Worm (Caenorhabditis elegans): Measurements from ENCODE around the gene B0034.4.

Gene B0034.4

DNA sequence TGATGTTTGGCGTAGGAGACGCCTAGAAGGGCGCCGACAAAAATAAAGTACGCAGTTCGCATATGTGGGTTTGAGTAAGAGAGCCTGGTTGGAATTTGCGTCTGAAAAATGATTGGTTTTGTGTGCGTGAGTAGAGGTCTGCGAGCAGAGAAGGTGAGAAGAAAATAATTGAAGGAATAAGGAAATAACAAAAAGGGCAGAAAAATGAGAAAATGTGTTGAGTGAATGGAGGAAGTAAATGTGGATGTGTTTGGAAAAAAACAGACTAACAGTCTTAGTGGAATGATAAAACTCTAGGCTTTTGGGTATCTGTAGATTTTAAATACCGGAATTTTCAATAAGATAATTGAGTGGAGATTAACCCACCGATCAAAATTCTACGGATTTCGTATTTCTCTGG lies 12.7 kb downstream of the B0034.4 start, which contains the start of gene casy-1:
Gene casy-1 (minus strand): TSS at position 101 of the 400 bp plus-strand sequence.
- TF ChIP-seq flt-1 (GFP tag; IDR thresholded peaks at IDR 0.05) = no peak
- no peak for TF ChIP-seq cog-1 (tag; optimal IDR thresholded peaks at IDR 0.05)

DNA sequence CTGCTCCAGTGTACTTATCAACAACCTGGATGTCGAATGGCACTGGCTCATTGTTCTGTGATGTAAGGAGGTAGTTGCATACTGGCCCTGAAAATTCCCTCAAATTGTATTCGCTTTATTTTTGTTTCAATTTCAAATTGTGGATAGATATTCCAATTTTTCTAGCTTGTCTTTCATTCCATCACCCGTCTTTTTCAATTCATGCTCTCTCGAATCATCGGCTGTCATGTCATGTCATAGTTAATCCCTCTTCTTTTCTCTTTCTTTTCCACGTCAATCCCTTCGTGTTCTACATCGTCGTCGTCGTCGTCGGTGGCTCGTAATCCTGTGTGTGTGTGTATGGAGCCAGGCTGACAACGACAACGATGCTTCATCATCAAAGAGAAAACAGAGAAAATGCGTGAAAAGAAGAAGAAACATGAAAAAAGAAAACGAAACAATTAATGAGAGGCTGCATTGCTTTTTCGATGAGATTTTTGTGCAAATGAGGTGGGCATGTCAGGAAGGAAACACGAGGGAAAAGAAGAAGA lies 13.6 kb downstream of the B0034.4 start:
- no peak for TF ChIP-seq tab-1 (GFP tag; IDR thresholded peaks at IDR 0.05)
- TF ChIP-seq cog-1 (tag; optimal IDR thresholded peaks at IDR 0.05) = no peak
- no peak for TF ChIP-seq klf-2 (GFP tag; conservative IDR thresholded peaks at IDR 0.05)
- no peak for TF ChIP-seq T22C8.4 (GFP tag; IDR thresholded peaks at IDR 0.05)
- no peak for TF ChIP-seq ztf-29 (GFP tag; IDR thresholded peaks at IDR 0.05)
- TF ChIP-seq flt-1 (GFP tag; IDR thresholded peaks at IDR 0.05) = no peak
- no peak for TF ChIP-seq med-1 (GFP tag; optimal IDR thresholded peaks at IDR 0.05; ENCODE audit: insufficient read depth)
- no peak for TF ChIP-seq ztf-23 (GFP tag; IDR thresholded peaks at IDR 0.05)
- TF ChIP-seq ref-1 (GFP tag; conservative IDR thresholded peaks at IDR 0.05) = no peak

DNA sequence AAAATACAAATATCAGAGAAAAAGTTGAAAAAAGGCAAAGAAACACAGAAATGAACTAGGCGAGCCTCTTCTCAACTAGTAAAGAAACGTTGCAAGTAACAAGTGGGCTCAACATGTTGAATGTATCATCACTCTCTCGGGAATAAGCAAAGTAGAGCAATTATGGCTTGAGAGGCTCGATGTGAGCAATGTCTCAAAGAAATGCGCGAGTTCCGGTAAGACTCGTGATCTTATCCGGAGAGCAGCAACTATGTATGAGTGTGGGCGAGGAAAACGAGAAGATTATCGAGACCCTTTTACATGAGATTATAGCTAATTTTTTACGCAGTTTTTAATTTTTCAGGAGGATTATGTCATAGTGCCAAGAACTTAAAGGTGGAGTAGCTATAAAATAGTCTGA lies 17.1 kb downstream of the B0034.4 start:
- no peak for TF ChIP-seq cog-1 (tag; optimal IDR thresholded peaks at IDR 0.05)
- no peak for TF ChIP-seq ztf-29 (GFP tag; IDR thresholded peaks at IDR 0.05)

DNA sequence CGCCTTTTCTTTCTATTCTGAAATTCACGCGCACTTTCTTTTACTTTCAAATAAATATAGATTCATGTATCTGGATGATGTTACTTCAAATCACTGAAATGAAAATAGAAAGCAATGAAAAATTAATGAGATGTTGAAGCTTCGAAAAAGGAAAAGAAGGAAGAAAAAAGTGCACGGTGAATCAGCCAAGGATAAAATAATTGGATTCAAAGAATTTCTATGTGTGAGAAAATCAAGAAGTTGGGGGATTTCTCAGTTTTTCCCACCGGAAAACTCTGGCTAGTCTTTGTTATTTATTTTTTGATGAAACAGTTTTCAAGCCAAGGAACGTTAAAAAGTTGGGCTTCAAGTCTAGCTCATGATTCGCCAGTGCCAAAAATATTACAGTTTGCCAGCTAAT lies 17.6 kb downstream of the B0034.4 start:
- TF ChIP-seq med-1 (GFP tag; optimal IDR thresholded peaks at IDR 0.05; ENCODE audit: insufficient read depth) = no peak
- TF ChIP-seq cog-1 (tag; optimal IDR thresholded peaks at IDR 0.05) = no peak
- TF ChIP-seq ztf-29 (GFP tag; IDR thresholded peaks at IDR 0.05) = no peak
- no peak for TF ChIP-seq tab-1 (GFP tag; IDR thresholded peaks at IDR 0.05)
- TF ChIP-seq ztf-23 (GFP tag; IDR thresholded peaks at IDR 0.05) = no peak
- no peak for TF ChIP-seq T22C8.4 (GFP tag; IDR thresholded peaks at IDR 0.05)
- TF ChIP-seq ref-1 (GFP tag; conservative IDR thresholded peaks at IDR 0.05) = no peak
- TF ChIP-seq klf-2 (GFP tag; conservative IDR thresholded peaks at IDR 0.05) = no peak

DNA sequence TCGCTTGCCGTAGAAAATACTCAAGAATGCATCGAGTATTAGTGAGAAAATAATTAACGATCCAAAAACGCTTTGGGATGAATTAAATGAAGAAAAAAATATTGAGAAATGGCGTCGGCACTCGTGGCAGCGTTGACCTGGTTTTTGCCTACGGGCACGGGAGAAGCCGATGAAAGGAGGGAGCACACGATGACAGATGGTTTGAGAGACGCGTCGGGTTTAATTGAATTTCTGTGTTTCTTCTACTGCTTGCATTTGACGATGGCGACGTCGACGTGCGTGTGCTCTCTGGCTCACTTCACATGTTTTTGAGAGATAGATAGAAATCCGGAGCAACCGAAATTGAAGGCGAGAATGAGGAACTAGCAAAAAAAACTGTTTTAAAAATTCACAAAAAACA lies 18.7 kb downstream of the B0034.4 start:
- no peak for TF ChIP-seq ref-1 (GFP tag; conservative IDR thresholded peaks at IDR 0.05)
- no peak for TF ChIP-seq cog-1 (tag; optimal IDR thresholded peaks at IDR 0.05)
- TF ChIP-seq ztf-29 (GFP tag; IDR thresholded peaks at IDR 0.05) = no peak

DNA sequence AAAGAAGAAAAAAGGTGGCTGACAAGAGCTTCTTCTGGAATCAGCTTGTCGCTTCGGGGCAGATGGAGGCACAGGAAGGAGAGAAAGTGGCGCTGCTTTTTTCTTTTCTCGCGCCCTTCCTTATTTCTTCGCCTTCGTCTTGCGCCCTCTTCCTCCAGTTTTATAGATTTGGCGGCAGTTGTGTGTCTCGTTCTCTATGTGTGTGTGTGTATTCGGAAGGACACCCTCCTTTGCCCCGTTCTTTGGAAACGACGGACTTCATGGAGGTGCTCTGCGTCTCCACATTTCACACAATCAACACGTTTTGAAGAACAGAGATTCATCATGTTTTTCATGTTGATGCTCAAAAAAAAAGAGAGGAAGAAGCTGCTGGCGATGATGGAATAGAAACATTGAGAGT lies 20.6 kb downstream of the B0034.4 start:
- TF ChIP-seq ztf-29 (GFP tag; IDR thresholded peaks at IDR 0.05) (no peak), T22C8.4 (GFP tag; IDR thresholded peaks at IDR 0.05) (no peak), ztf-23 (GFP tag; IDR thresholded peaks at IDR 0.05) (no peak), med-1 (GFP tag; optimal IDR thresholded peaks at IDR 0.05; ENCODE audit: insufficient read depth) (no peak), cog-1 (tag; optimal IDR thresholded peaks at IDR 0.05) (no peak), ref-1 (GFP tag; conservative IDR thresholded peaks at IDR 0.05) (no peak), tab-1 (GFP tag; IDR thresholded peaks at IDR 0.05) (0 out of 2 replicates have a peak, but pooled peaks have one; percentile 19), flt-1 (GFP tag; IDR thresholded peaks at IDR 0.05) (no peak), klf-2 (GFP tag; conservative IDR thresholded peaks at IDR 0.05) (no peak)

DNA sequence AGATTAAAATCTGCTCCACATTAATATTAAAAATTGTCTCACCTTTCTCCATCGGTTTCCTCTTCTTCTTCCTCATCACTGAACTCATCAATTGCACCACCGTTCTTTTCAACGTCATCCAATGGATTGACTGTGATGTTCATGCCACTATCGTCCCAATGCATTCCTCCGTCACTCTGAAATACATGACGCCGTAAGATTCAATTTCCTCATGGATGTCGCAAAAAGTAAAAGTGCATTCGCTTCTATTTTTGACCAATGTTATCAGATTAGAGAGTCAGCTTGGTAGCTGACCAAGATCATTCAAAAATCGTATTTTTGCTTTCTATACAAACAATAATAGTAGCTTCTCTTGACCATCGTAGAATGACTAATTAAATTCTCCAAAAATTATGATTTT lies 22.9 kb downstream of the B0034.4 start:
- TF ChIP-seq med-1 (GFP tag; optimal IDR thresholded peaks at IDR 0.05; ENCODE audit: insufficient read depth) = no peak
- no peak for TF ChIP-seq ref-1 (GFP tag; conservative IDR thresholded peaks at IDR 0.05)
- TF ChIP-seq T22C8.4 (GFP tag; IDR thresholded peaks at IDR 0.05) = no peak
- no peak for TF ChIP-seq ztf-23 (GFP tag; IDR thresholded peaks at IDR 0.05)
- no peak for TF ChIP-seq flt-1 (GFP tag; IDR thresholded peaks at IDR 0.05)

DNA sequence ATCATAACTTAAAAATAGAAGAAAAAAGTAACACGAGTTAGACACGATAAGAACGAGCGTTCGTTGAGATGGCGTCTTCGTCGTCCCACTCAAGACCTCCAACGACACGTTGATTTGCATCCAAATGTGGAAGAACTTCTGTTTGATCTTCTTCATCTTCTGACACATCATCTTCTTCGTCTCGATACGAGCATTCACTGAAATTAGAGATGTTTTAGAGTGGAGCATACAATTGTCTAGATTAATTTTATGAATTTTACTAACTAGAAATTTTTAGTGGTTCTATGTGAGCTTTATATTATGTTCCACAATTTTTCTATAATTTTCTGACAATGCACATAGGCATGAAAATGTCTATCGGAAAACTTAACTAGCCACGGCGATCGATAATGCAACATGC lies 23.5 kb downstream of the B0034.4 start:
- TF ChIP-seq ref-1 (GFP tag; conservative IDR thresholded peaks at IDR 0.05) = no peak
- no peak for TF ChIP-seq ztf-23 (GFP tag; IDR thresholded peaks at IDR 0.05)

DNA sequence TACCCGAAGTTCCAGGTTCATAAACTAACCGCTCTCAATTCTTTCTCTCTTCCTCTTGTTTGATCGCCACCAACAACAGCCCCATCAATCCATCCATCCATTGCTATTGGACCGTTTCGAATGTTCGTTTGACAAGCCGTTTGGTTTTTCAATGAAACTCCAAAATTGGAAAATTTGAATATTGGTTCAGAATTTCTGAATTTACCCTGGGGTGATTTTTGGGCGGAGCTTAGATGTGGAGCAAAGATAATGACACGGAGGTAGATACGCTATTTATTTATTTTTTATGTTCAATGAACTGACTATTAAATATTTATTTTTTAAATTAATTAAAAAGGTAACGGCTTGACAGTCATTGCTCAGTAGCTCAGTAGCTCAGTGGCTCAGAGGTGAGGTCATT lies 25.1 kb downstream of the B0034.4 start, which contains the start of gene B0034.2:
Gene B0034.2 (minus strand): TSS at position 101 of the 400 bp plus-strand sequence.
- no peak for TF ChIP-seq ztf-23 (GFP tag; IDR thresholded peaks at IDR 0.05)
- TF ChIP-seq flt-1 (GFP tag; IDR thresholded peaks at IDR 0.05) = no peak
- no peak for TF ChIP-seq ztf-29 (GFP tag; IDR thresholded peaks at IDR 0.05)

DNA sequence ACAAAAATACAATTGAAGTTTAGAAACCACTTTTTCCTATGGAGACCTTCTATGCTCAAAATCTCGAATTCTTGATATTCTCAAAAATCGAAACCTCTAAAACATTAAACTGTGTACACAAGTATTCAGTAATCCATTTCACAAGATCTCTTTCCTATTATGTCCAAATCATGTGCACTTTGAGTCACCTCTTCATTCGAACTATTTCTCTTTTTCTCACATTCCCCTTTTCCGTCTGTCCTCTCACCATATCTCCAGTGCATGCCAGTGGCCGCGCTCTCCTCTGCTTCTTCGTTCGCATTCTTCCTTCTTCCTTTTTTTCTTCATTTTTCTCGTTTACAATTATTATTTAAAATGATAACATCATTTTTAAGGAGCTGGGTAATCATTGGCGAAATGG lies 26.7 kb downstream of the B0034.4 start, which contains the start of gene F28B12.1:
Gene F28B12.1 (plus strand): TSS at position 335 of the 400 bp plus-strand sequence.
- 0 out of 2 replicates have a peak, but pooled peaks have one; percentile 29 for TF ChIP-seq ztf-23 (GFP tag; IDR thresholded peaks at IDR 0.05)
- TF ChIP-seq T22C8.4 (GFP tag; IDR thresholded peaks at IDR 0.05) = no peak

DNA sequence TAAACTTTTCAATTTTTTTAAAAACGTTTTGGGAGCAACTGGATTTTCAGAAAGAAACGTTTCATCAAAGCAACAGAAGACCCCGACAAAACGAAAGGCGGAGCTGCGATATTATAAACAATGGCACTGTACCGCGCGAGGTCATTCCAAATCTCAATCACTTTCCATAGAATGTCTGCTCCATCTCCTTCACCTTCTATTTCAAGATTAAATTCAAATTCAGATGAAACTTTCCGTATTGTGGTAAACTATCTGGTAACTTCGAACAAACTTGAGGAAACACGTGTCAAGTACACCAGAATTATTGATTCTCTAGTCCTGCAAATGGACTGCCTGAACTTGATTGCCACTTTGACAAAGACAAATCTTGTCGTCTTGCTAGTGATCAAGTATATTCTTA lies 28.5 kb downstream of the B0034.4 start, which contains the start of gene F28B12.6:
Gene F28B12.6 (plus strand): TSS at position 49 of the 400 bp plus-strand sequence.
- TF ChIP-seq flt-1 (GFP tag; IDR thresholded peaks at IDR 0.05) (no peak), ztf-23 (GFP tag; IDR thresholded peaks at IDR 0.05) (no peak), tab-1 (GFP tag; IDR thresholded peaks at IDR 0.05) (no peak), med-1 (GFP tag; optimal IDR thresholded peaks at IDR 0.05; ENCODE audit: insufficient read depth) (no peak)

DNA sequence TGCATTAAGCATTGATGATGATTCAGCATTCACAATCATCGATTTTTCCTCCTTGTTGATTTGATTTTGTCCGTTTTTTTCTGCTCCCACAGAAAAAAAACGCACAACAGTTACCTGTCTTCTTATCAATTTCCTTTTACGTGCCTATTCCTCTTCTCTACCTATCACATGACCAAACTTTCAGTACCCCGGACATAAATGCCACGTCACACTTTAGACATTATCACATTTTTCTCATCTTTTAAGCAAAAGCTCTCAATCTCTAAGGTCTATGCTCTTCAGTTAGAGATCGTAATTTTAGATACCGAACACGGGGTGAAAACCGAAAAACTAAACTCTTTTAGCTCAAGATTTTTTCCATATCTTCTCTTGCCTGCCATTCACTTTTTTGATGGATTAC lies 33.3 kb downstream of the B0034.4 start:
- TF ChIP-seq ref-1 (GFP tag; conservative IDR thresholded peaks at IDR 0.05) = no peak
- no peak for TF ChIP-seq klf-2 (GFP tag; conservative IDR thresholded peaks at IDR 0.05)
- no peak for TF ChIP-seq flt-1 (GFP tag; IDR thresholded peaks at IDR 0.05)
- no peak for TF ChIP-seq med-1 (GFP tag; optimal IDR thresholded peaks at IDR 0.05; ENCODE audit: insufficient read depth)
- TF ChIP-seq ztf-23 (GFP tag; IDR thresholded peaks at IDR 0.05) = no peak
- TF ChIP-seq tab-1 (GFP tag; IDR thresholded peaks at IDR 0.05) = no peak
- TF ChIP-seq cog-1 (tag; optimal IDR thresholded peaks at IDR 0.05) = no peak
- TF ChIP-seq ztf-29 (GFP tag; IDR thresholded peaks at IDR 0.05) = no peak
- no peak for TF ChIP-seq T22C8.4 (GFP tag; IDR thresholded peaks at IDR 0.05)

Data from whole organism, midembryonic.